Worm (Caenorhabditis elegans) whole organism, young adult: ENCODE results near the gene pro-3.
A peak's percentile ranks its signal among the peaks of the same experiment; 100 is the strongest.

Source experiments
- B0019.2 ChIP-seq: fragments of 200-800 bp; sonication (Bioruptor generic); conservative IDR thresholded peaks from 2 replicates; pipeline ENCODE4 v1.3.6; 2022; ENCODE audit warnings: missing genetic modification reagents, missing genetic modification characterization, missing compliant biosample characterization
- B0261.1 ChIP-seq: sonication (generic microtip); optimal IDR thresholded peaks from 2 replicates; lab custom pipeline; 2016; ENCODE audit warnings: mild to moderate bottlenecking, missing genetic modification characterization, moderate library complexity, missing compliant biosample characterization
- B0336.3 ChIP-seq: fragments of 200-800 bp; sonication (Bioruptor generic); IDR thresholded peaks from 2 replicates; pipeline ENCODE4 v1.3.6; 2022; ENCODE audit warnings: missing genetic modification characterization, missing compliant biosample characterization
- C17E4.6 ChIP-seq: fragments of 200-800 bp; sonication (Bioruptor generic); IDR thresholded peaks from 2 replicates; pipeline ENCODE4 v1.3.6; 2022; ENCODE audit warnings: missing genetic modification reagents, missing genetic modification characterization, missing compliant biosample characterization
- D2030.7 ChIP-seq: fragments of 200-800 bp; sonication (Bioruptor generic); IDR thresholded peaks from 2 replicates; pipeline ENCODE4 v1.3.6; 2022; ENCODE audit warnings: missing genetic modification reagents, missing genetic modification characterization, missing compliant biosample characterization
- F57A8.1 ChIP-seq: fragments of 200-800 bp; sonication (Bioruptor generic); optimal IDR thresholded peaks from 2 replicates; lab custom pipeline; 2018; ENCODE audit warnings: mild to moderate bottlenecking, missing genetic modification characterization, moderate library complexity, missing compliant biosample characterization
- K11D2.4 ChIP-seq: fragments of 200-800 bp; sonication (Bioruptor generic); IDR thresholded peaks from 2 replicates; pipeline ENCODE4 v1.3.6; 2022; ENCODE audit warnings: missing genetic modification reagents, missing genetic modification characterization, missing compliant biosample characterization
- Y53F4B.3 ChIP-seq: fragments of 200-800 bp; sonication (Bioruptor generic); IDR thresholded peaks from 2 replicates; pipeline ENCODE4 v1.3.6; 2022; ENCODE audit warnings: missing genetic modification reagents, missing genetic modification characterization, missing compliant biosample characterization
- Y53G8AR.9 ChIP-seq: fragments of 200-800 bp; sonication (Bioruptor generic); conservative IDR thresholded peaks from 2 replicates; pipeline ENCODE4 v1.3.6; 2022; ENCODE audit warnings: missing genetic modification reagents, missing genetic modification characterization, missing compliant biosample characterization
- Y67H2A.10 ChIP-seq: fragments of 200-800 bp; sonication (Bioruptor generic); conservative IDR thresholded peaks from 2 replicates; pipeline ENCODE4 v1.3.6; 2022; ENCODE audit warnings: missing genetic modification reagents, missing genetic modification characterization, missing compliant biosample characterization
- Y79H2A.3 ChIP-seq: fragments of 200-800 bp; sonication (Bioruptor generic); conservative IDR thresholded peaks from 2 replicates; pipeline ENCODE4 v1.3.6; 2022; ENCODE audit warnings: missing genetic modification reagents, missing genetic modification characterization, missing compliant biosample characterization
- attf-3 ChIP-seq: fragments of 200-800 bp; sonication (Bioruptor generic); conservative IDR thresholded peaks from 2 replicates; pipeline ENCODE4 v1.3.6; 2022; ENCODE audit warnings: missing genetic modification reagents, missing genetic modification characterization, missing compliant biosample characterization
- attf-5 ChIP-seq: fragments of 200-800 bp; sonication (Bioruptor generic); optimal IDR thresholded peaks from 2 replicates; lab custom pipeline; 2018; ENCODE audit warnings: mild to moderate bottlenecking, missing genetic modification characterization, missing compliant biosample characterization
- bed-2 ChIP-seq: fragments of 200-800 bp; sonication (Bioruptor generic); IDR thresholded peaks from 2 replicates; pipeline ENCODE4 v1.3.6; 2022; ENCODE audit warnings: missing genetic modification reagents, missing genetic modification characterization, missing compliant biosample characterization
- ceh-79 ChIP-seq: sonication (generic microtip); optimal IDR thresholded peaks from 2 replicates; lab custom pipeline; 2017; ENCODE audit warnings: mild to moderate bottlenecking, missing genetic modification characterization, missing compliant biosample characterization
- ceh-91 ChIP-seq: fragments of 200-800 bp; sonication (Bioruptor generic); IDR thresholded peaks from 2 replicates; pipeline ENCODE4 v1.3.6; 2022; ENCODE audit warnings: missing genetic modification reagents, missing genetic modification characterization, missing compliant biosample characterization
- chd-7 ChIP-seq: sonication (generic microtip); optimal IDR thresholded peaks from 2 replicates; lab custom pipeline; 2016; ENCODE audit warnings: mild to moderate bottlenecking, missing genetic modification characterization, moderate library complexity, missing compliant biosample characterization
- efl-1 ChIP-seq: fragments of 150-350 bp; optimal IDR thresholded peaks from 2 replicates; lab custom pipeline; 2014; ENCODE audit warnings: missing biosample characterization, missing genetic modification reagents, missing genetic modification characterization
- egl-18 ChIP-seq: fragments of 200-800 bp; sonication (Bioruptor generic); IDR thresholded peaks from 2 replicates; pipeline ENCODE4 v1.3.6; 2022; ENCODE audit warnings: missing genetic modification reagents, missing genetic modification characterization, missing compliant biosample characterization
- fkh-3 ChIP-seq: sonication (generic microtip); optimal IDR thresholded peaks from 2 replicates; lab custom pipeline; 2016; ENCODE audit warnings: mild to moderate bottlenecking, missing genetic modification characterization, missing compliant biosample characterization
- hlh-26 ChIP-seq: fragments of 200-800 bp; sonication (Bioruptor generic); conservative IDR thresholded peaks from 2 replicates; pipeline ENCODE4 v1.3.6; 2022; ENCODE audit warnings: missing genetic modification reagents, missing genetic modification characterization, missing compliant biosample characterization
- hmg-1.2 ChIP-seq: fragments of 200-800 bp; sonication (Bioruptor generic); IDR thresholded peaks from 2 replicates; pipeline ENCODE4 v1.3.6; 2022; ENCODE audit warnings: missing genetic modification reagents, missing genetic modification characterization, missing compliant biosample characterization
- let-526 ChIP-seq: fragments of 200-800 bp; sonication (Bioruptor generic); IDR thresholded peaks from 2 replicates; pipeline ENCODE4 v1.3.6; 2022; ENCODE audit warnings: missing genetic modification reagents, missing genetic modification characterization, missing compliant biosample characterization
- lin-26 ChIP-seq: fragments of 200-800 bp; sonication (Bioruptor generic); IDR thresholded peaks from 2 replicates; pipeline ENCODE4 v1.3.6; 2022; ENCODE audit warnings: missing genetic modification reagents, missing genetic modification characterization, missing compliant biosample characterization
- lin-35 ChIP-seq, 3 experiments: fragments of 150-350 bp in 2 of 3; sonication (generic microtip) in 1 of 3; optimal IDR thresholded peaks; 2 replicates each; lab custom pipeline; 2014 to 2018; ENCODE audit warnings: missing biosample characterization in 3 of 3, missing genetic modification characterization in 3 of 3, missing genetic modification reagents in 3 of 3
- lin-54 ChIP-seq: fragments of 200-800 bp; sonication (Bioruptor generic); optimal IDR thresholded peaks from 2 replicates; lab custom pipeline; 2018; ENCODE audit warnings: mild to moderate bottlenecking, missing genetic modification characterization, missing compliant biosample characterization
- lsl-1 ChIP-seq: fragments of 200-800 bp; sonication (Bioruptor generic); optimal IDR thresholded peaks from 2 replicates; lab custom pipeline; 2018; ENCODE audit warnings: mild to moderate bottlenecking, missing genetic modification characterization, moderate library complexity, missing compliant biosample characterization
- madf-6 ChIP-seq: fragments of 200-800 bp; sonication (Bioruptor generic); IDR thresholded peaks from 2 replicates; pipeline ENCODE4 v1.3.6; 2022; ENCODE audit warnings: missing genetic modification reagents, missing genetic modification characterization, missing compliant biosample characterization
- mes-4 ChIP-seq: sonication (generic microtip); optimal IDR thresholded peaks from 2 replicates; lab custom pipeline; 2016; ENCODE audit warnings: missing genotype, missing genetic modification characterization, missing compliant biosample characterization
- mxl-1 ChIP-seq: sonication (generic microtip); optimal IDR thresholded peaks from 2 replicates; lab custom pipeline; 2016; ENCODE audit warnings: missing genetic modification characterization, missing compliant biosample characterization
- nfyb-1 ChIP-seq: fragments of 200-800 bp; sonication (Bioruptor generic); IDR thresholded peaks from 2 replicates; pipeline ENCODE4 v1.3.6; 2022; ENCODE audit warnings: missing genetic modification reagents, missing genetic modification characterization, missing compliant biosample characterization
- nhr-27 ChIP-seq: fragments of 200-800 bp; sonication (Bioruptor generic); optimal IDR thresholded peaks from 2 replicates; lab custom pipeline; 2018; ENCODE audit warnings: mild to moderate bottlenecking, missing genetic modification characterization, moderate library complexity, missing compliant biosample characterization
- nhr-80 ChIP-seq: sonication (generic microtip); optimal IDR thresholded peaks from 2 replicates; lab custom pipeline; 2016; ENCODE audit warnings: missing genetic modification characterization, missing compliant biosample characterization
- nhr-90 ChIP-seq: sonication (generic microtip); optimal IDR thresholded peaks from 2 replicates; lab custom pipeline; 2016; ENCODE audit warnings: missing genotype, mild to moderate bottlenecking, missing genetic modification characterization, missing compliant biosample characterization
- pbrm-1 ChIP-seq: fragments of 200-800 bp; sonication (Bioruptor generic); IDR thresholded peaks from 2 replicates; pipeline ENCODE4 v1.3.6; 2022; ENCODE audit warnings: missing genetic modification reagents, missing genetic modification characterization, missing compliant biosample characterization
- pha-4 ChIP-seq: fragments of 150-350 bp; sonication (generic microtip); optimal IDR thresholded peaks from 2 replicates; lab custom pipeline; 2014; ENCODE audit warnings: missing biosample characterization, missing genetic modification reagents, missing genetic modification characterization
- repo-1 ChIP-seq: sonication (generic microtip); optimal IDR thresholded peaks from 2 replicates; lab custom pipeline; 2017; ENCODE audit warnings: mild to moderate bottlenecking, missing genetic modification characterization, missing compliant biosample characterization
- rpc-1 ChIP-seq, 2 experiments: fragments of 150-350 bp in 1 of 2; sonication (generic microtip) in 1 of 2; optimal IDR thresholded peaks; 2 replicates each; lab custom pipeline; 2014 to 2018; ENCODE audit warnings: missing biosample characterization in 1 of 2, missing genetic modification characterization in 1 of 2, missing genetic modification reagents in 1 of 2, missing genotype in 1 of 2
- sdz-38 ChIP-seq: sonication (generic microtip); optimal IDR thresholded peaks from 2 replicates; lab custom pipeline; 2016; ENCODE audit warnings: missing genotype, missing genetic modification characterization, missing compliant biosample characterization
- snpc-1.1 ChIP-seq: sonication (generic microtip); optimal IDR thresholded peaks from 2 replicates; lab custom pipeline; 2017; ENCODE audit warnings: missing genetic modification characterization, mild to moderate bottlenecking, missing compliant biosample characterization, antibody characterized with exemption, moderate library complexity, missing genotype, missing genetic modification reagents; ENCODE audit not compliant: insufficient read depth
- snpc-1.3 ChIP-seq: sonication (generic microtip); optimal IDR thresholded peaks from 2 replicates; lab custom pipeline; 2017; ENCODE audit warnings: missing genetic modification characterization, mild to moderate bottlenecking, missing compliant biosample characterization, antibody characterized with exemption, moderate library complexity, missing genotype, missing genetic modification reagents; ENCODE audit not compliant: insufficient read depth
- tbp1 ChIP-seq: fragments of 200-800 bp; sonication (Bioruptor generic); optimal IDR thresholded peaks from 2 replicates; lab custom pipeline; 2018; ENCODE audit warnings: mild to moderate bottlenecking, missing genetic modification characterization, missing compliant biosample characterization
- xnd-1 ChIP-seq: sonication (generic microtip); optimal IDR thresholded peaks from 2 replicates; lab custom pipeline; 2016; ENCODE audit warnings: missing genotype, missing genetic modification reagents, missing genetic modification characterization, missing compliant biosample characterization
- zfh-2 ChIP-seq: fragments of 200-800 bp; sonication (Bioruptor generic); conservative IDR thresholded peaks from 2 replicates; pipeline ENCODE4 v1.3.6; 2022; ENCODE audit warnings: missing genetic modification reagents, missing genetic modification characterization, missing compliant biosample characterization
- ztf-18 ChIP-seq: sonication (generic microtip); optimal IDR thresholded peaks from 2 replicates; lab custom pipeline; 2016; ENCODE audit warnings: missing genotype, mild to moderate bottlenecking, missing genetic modification characterization, missing compliant biosample characterization
- ztf-25 ChIP-seq: fragments of 200-800 bp; sonication (Bioruptor generic); IDR thresholded peaks from 2 replicates; pipeline ENCODE4 v1.3.6; 2022; ENCODE audit warnings: missing genetic modification reagents, missing genetic modification characterization, missing compliant biosample characterization
- ztf-6 ChIP-seq: fragments of 200-800 bp; sonication (Bioruptor generic); IDR thresholded peaks from 2 replicates; pipeline ENCODE4 v1.3.6; 2022; ENCODE audit warnings: missing genetic modification reagents, missing genetic modification characterization, missing compliant biosample characterization

The pro-3 gene

DNA sequence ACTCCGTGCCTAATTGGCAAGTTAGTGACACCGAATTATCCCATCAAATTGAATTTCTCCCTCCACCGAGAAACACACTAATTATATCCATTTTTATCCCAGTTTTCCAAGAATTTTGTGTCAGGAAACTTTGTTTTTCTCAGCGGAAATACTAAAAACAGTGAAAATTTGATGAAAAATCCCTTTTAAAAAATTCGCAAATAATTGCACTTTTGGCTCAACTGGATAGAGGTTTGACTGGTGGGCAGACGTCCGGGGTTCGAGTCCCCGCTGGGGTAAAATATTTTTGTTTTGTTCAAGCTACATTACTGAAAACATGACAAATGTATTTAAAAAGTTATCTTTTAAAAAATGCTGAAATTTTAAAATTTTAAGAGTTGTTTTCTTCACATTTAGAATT is 60.1 kb downstream of the pro-3 start:
- no peak for TF ChIP-seq B0336.3 (GFP tag; lab: Robert Waterston, UW)
- no peak for TF ChIP-seq pha-4 (tag; lab: Kevin White, UChicago)
- no peak for TF ChIP-seq ztf-25 (GFP tag; lab: Robert Waterston, UW)
- no peak for TF ChIP-seq chd-7
- TF ChIP-seq hlh-26 (GFP tag; lab: Robert Waterston, UW): no peak
- TF ChIP-seq attf-3 (GFP tag; lab: Robert Waterston, UW): no peak
- TF ChIP-seq mxl-1: no peak
- peak; percentile 1 for TF ChIP-seq ztf-18
- TF ChIP-seq tbp1 (GFP tag; lab: Kevin White, UChicago): peak; percentile 68
- TF ChIP-seq B0261.1 (tag; lab: Kevin White, UChicago): peak; percentile 26
- no peak for TF ChIP-seq ceh-79 (tag; lab: Kevin White, UChicago)
- TF ChIP-seq rpc-1 (optimal IDR thresholded peaks at IDR 0.05; lab: Kevin White, UChicago): peak; percentile 32
- peak; percentile 65 for TF ChIP-seq rpc-1 (tag; optimal IDR thresholded peaks at IDR 0.05; lab: Kevin White, UChicago)
- TF ChIP-seq mes-4 (tag; lab: Kevin White, UChicago): no peak
- no peak for TF ChIP-seq Y67H2A.10
- no peak for TF ChIP-seq snpc-1.1 (tag; lab: Kevin White, UChicago)

DNA sequence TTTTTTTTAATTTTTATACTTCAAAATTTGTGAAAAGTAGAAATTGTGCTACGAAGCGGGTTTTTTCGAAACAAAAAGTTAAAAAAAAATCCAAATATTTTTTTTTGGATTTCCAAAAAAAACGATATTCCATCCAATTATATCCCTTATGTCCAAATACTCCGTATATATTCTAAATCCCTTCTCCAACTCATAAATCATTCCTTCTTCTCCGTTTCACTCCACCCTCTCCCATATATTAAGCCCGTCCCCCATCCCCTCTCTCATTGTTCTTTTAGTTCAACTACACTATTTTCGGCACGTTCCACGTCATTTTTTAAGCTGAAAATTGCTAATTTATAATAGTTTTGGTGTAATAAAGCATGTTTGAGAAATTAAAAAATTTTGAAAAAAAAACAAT is 60.6 kb downstream of the pro-3 start:
- TF ChIP-seq lsl-1 (GFP tag; lab: Kevin White, UChicago) (no peak), Y53G8AR.9 (GFP tag; lab: Robert Waterston, UW) (no peak), fkh-3 (no peak), Y79H2A.3 (GFP tag; lab: Robert Waterston, UW) (no peak), D2030.7 (GFP tag; lab: Robert Waterston, UW) (no peak), B0019.2 (GFP tag; lab: Robert Waterston, UW) (no peak), nfyb-1 (GFP tag; lab: Robert Waterston, UW) (no peak)

DNA sequence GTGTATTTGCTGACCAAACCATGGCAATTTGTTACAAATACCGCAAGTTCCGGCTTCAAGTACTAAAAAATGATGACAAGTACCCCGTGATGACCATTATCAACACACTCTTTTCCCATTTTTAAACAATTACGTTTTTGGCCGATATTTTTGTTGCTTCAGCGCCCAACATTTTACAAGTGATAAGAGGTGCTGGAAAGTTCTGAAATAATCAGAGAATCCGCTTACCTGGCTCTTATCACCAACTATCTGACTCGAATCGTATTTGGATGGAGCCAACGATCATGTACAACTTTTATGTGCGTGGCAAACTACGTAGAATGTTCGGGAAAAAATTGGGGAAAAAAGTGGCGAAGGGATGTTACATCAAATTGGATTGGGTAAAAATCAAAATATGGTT is 64.9 kb downstream of the pro-3 start:
- TF ChIP-seq Y53G8AR.9 (GFP tag; lab: Robert Waterston, UW): no peak
- TF ChIP-seq repo-1: no peak
- no peak for TF ChIP-seq nhr-90 (tag; lab: Kevin White, UChicago)
- no peak for TF ChIP-seq lsl-1 (GFP tag; lab: Kevin White, UChicago)
- no peak for TF ChIP-seq lin-26 (GFP tag; lab: Robert Waterston, UW)
- TF ChIP-seq K11D2.4 (GFP tag; lab: Robert Waterston, UW): no peak
- TF ChIP-seq madf-6 (GFP tag; lab: Robert Waterston, UW): no peak
- peak; percentile 26 for TF ChIP-seq attf-5 (GFP tag; lab: Kevin White, UChicago)
- no peak for TF ChIP-seq efl-1
- no peak for TF ChIP-seq F57A8.1 (GFP tag; lab: Kevin White, UChicago)
- TF ChIP-seq bed-2: no peak
- no peak for TF ChIP-seq lin-35 (GFP tag; optimal IDR thresholded peaks at IDR 0.05; lab: Kevin White, UChicago)
- no peak for TF ChIP-seq egl-18 (GFP tag; lab: Robert Waterston, UW)
- TF ChIP-seq ztf-6 (GFP tag; lab: Robert Waterston, UW): no peak
- TF ChIP-seq snpc-1.3 (tag; lab: Kevin White, UChicago): no peak
- no peak for TF ChIP-seq ceh-91 (GFP tag; lab: Robert Waterston, UW)
- no peak for TF ChIP-seq pbrm-1 (GFP tag; lab: Robert Waterston, UW)
- no peak for TF ChIP-seq C17E4.6 (GFP tag; lab: Robert Waterston, UW)
- TF ChIP-seq nhr-80 (tag; lab: Kevin White, UChicago): peak; percentile 74
- 0 out of 2 replicates have a peak, but pooled peaks have one; percentile 32 for TF ChIP-seq let-526 (GFP tag; lab: Robert Waterston, UW)
- 0 out of 2 replicates have a peak, but pooled peaks have one; percentile 56 for TF ChIP-seq nfyb-1 (GFP tag; lab: Robert Waterston, UW)
- TF ChIP-seq nhr-27 (tag; lab: Kevin White, UChicago): no peak
- no peak for TF ChIP-seq hmg-1.2 (GFP tag; lab: Robert Waterston, UW)
- no peak for TF ChIP-seq xnd-1 (tag; lab: Kevin White, UChicago)
- TF ChIP-seq zfh-2: no peak
- no peak for TF ChIP-seq Y53F4B.3
- TF ChIP-seq lin-54: no peak
- no peak for TF ChIP-seq sdz-38 (tag; lab: Kevin White, UChicago)
